Worm (Caenorhabditis elegans) whole organism, young adult: ENCODE results near the gene R151.8.

Experiments used
- C06A6.2 ChIP-seq: fragments of 200-800 bp; sonication (Bioruptor generic); conservative IDR thresholded peaks from 2 replicates; pipeline ENCODE4 v1.3.6; 2022; ENCODE audit warnings: missing genetic modification characterization, missing compliant biosample characterization
- C17E4.6 ChIP-seq: fragments of 200-800 bp; sonication (Bioruptor generic); IDR thresholded peaks from 2 replicates; pipeline ENCODE4 v1.3.6; 2022; ENCODE audit warnings: missing genetic modification reagents, missing genetic modification characterization, missing compliant biosample characterization
- F22D6.2 ChIP-seq: sonication (generic microtip); optimal IDR thresholded peaks from 2 replicates; lab custom pipeline; 2016; ENCODE audit warnings: mild to moderate bottlenecking, missing genetic modification characterization, missing compliant biosample characterization
- F23B12.7 ChIP-seq: sonication (generic microtip); optimal IDR thresholded peaks from 2 replicates; lab custom pipeline; 2017; ENCODE audit warnings: missing genetic modification characterization, mild to moderate bottlenecking, missing compliant biosample characterization, antibody characterized with exemption, moderate library complexity; ENCODE audit not compliant: insufficient read depth
- F37B4.10 ChIP-seq: fragments of 200-800 bp; sonication (Bioruptor generic); IDR thresholded peaks from 2 replicates; pipeline ENCODE4 v1.3.6; 2022; ENCODE audit warnings: missing genetic modification characterization, missing compliant biosample characterization
- F39B2.1 ChIP-seq: fragments of 200-800 bp; sonication (Bioruptor generic); IDR thresholded peaks from 2 replicates; pipeline ENCODE4 v1.3.6; 2022; ENCODE audit warnings: missing genetic modification reagents, missing genetic modification characterization, missing compliant biosample characterization
- K12H6.12 ChIP-seq: fragments of 200-800 bp; sonication (Bioruptor generic); optimal IDR thresholded peaks from 2 replicates; lab custom pipeline; 2018; ENCODE audit warnings: mild to moderate bottlenecking, missing genetic modification characterization, missing compliant biosample characterization
- Y53F4B.3 ChIP-seq: fragments of 200-800 bp; sonication (Bioruptor generic); IDR thresholded peaks from 2 replicates; pipeline ENCODE4 v1.3.6; 2022; ENCODE audit warnings: missing genetic modification reagents, missing genetic modification characterization, missing compliant biosample characterization
- Y53G8AR.9 ChIP-seq: fragments of 200-800 bp; sonication (Bioruptor generic); conservative IDR thresholded peaks from 2 replicates; pipeline ENCODE4 v1.3.6; 2022; ENCODE audit warnings: missing genetic modification reagents, missing genetic modification characterization, missing compliant biosample characterization
- Y79H2A.3 ChIP-seq: fragments of 200-800 bp; sonication (Bioruptor generic); conservative IDR thresholded peaks from 2 replicates; pipeline ENCODE4 v1.3.6; 2022; ENCODE audit warnings: missing genetic modification reagents, missing genetic modification characterization, missing compliant biosample characterization
- Y95B8A.8 ChIP-seq: fragments of 200-800 bp; sonication (Bioruptor generic); IDR thresholded peaks from 2 replicates; pipeline ENCODE4 v1.3.6; 2022; ENCODE audit warnings: missing genetic modification reagents, missing genetic modification characterization, missing compliant biosample characterization
- ama-1 ChIP-seq, 3 experiments: fragments of 150-350 bp in 1 of 3; sonication (generic microtip) in 2 of 3; optimal IDR thresholded peaks; 2 replicates each; lab custom pipeline; 2014 to 2018; ENCODE audit warnings: missing biosample characterization in 2 of 3, missing genetic modification characterization in 2 of 3, missing genetic modification reagents in 2 of 3
- aptf-2 ChIP-seq: fragments of 200-800 bp; sonication (Bioruptor generic); conservative IDR thresholded peaks from 2 replicates; pipeline ENCODE4 v1.3.6; 2022; ENCODE audit warnings: missing genetic modification reagents, missing genetic modification characterization, missing compliant biosample characterization
- athp-1 ChIP-seq: sonication (generic microtip); optimal IDR thresholded peaks from 2 replicates; lab custom pipeline; 2017; ENCODE audit warnings: mild to moderate bottlenecking, missing genetic modification characterization, missing compliant biosample characterization
- attf-3 ChIP-seq: fragments of 200-800 bp; sonication (Bioruptor generic); conservative IDR thresholded peaks from 2 replicates; pipeline ENCODE4 v1.3.6; 2022; ENCODE audit warnings: missing genetic modification reagents, missing genetic modification characterization, missing compliant biosample characterization
- ccch-3 ChIP-seq: fragments of 200-800 bp; sonication (Bioruptor generic); optimal IDR thresholded peaks from 2 replicates; lab custom pipeline; 2018; ENCODE audit warnings: mild to moderate bottlenecking, missing genetic modification characterization, missing compliant biosample characterization
- ceh-79 ChIP-seq: sonication (generic microtip); optimal IDR thresholded peaks from 2 replicates; lab custom pipeline; 2017; ENCODE audit warnings: mild to moderate bottlenecking, missing genetic modification characterization, missing compliant biosample characterization
- chd-7 ChIP-seq: sonication (generic microtip); optimal IDR thresholded peaks from 2 replicates; lab custom pipeline; 2016; ENCODE audit warnings: mild to moderate bottlenecking, missing genetic modification characterization, moderate library complexity, missing compliant biosample characterization
- die-1 ChIP-seq: sonication (generic microtip); optimal IDR thresholded peaks from 2 replicates; lab custom pipeline; 2016; ENCODE audit warnings: missing genotype, mild to moderate bottlenecking, missing genetic modification characterization, missing compliant biosample characterization
- dox-1 ChIP-seq: fragments of 200-800 bp; sonication (Bioruptor generic); IDR thresholded peaks from 2 replicates; pipeline ENCODE4 v1.3.6; 2022; ENCODE audit warnings: missing genetic modification reagents, missing genetic modification characterization, missing compliant biosample characterization
- efl-1 ChIP-seq: fragments of 150-350 bp; optimal IDR thresholded peaks from 2 replicates; lab custom pipeline; 2014; ENCODE audit warnings: missing biosample characterization, missing genetic modification reagents, missing genetic modification characterization
- ets-4 ChIP-seq: fragments of 200-800 bp; sonication (Bioruptor generic); optimal IDR thresholded peaks from 2 replicates; lab custom pipeline; 2018; ENCODE audit warnings: mild to moderate bottlenecking, missing genetic modification characterization, missing compliant biosample characterization
- fkh-3 ChIP-seq: sonication (generic microtip); optimal IDR thresholded peaks from 2 replicates; lab custom pipeline; 2016; ENCODE audit warnings: mild to moderate bottlenecking, missing genetic modification characterization, missing compliant biosample characterization
- let-526 ChIP-seq: fragments of 200-800 bp; sonication (Bioruptor generic); IDR thresholded peaks from 2 replicates; pipeline ENCODE4 v1.3.6; 2022; ENCODE audit warnings: missing genetic modification reagents, missing genetic modification characterization, missing compliant biosample characterization
- lsy-27 ChIP-seq: sonication (generic microtip); optimal IDR thresholded peaks from 2 replicates; lab custom pipeline; 2017; ENCODE audit warnings: missing genetic modification characterization, mild to moderate bottlenecking, missing compliant biosample characterization, antibody characterized with exemption, missing genotype, borderline replicate concordance; ENCODE audit not compliant: insufficient read depth
- mel-28 ChIP-seq: sonication (generic microtip); optimal IDR thresholded peaks from 2 replicates; lab custom pipeline; 2016; ENCODE audit warnings: borderline replicate concordance, mild to moderate bottlenecking, missing genetic modification characterization, missing compliant biosample characterization
- mes-4 ChIP-seq: sonication (generic microtip); optimal IDR thresholded peaks from 2 replicates; lab custom pipeline; 2016; ENCODE audit warnings: missing genotype, missing genetic modification characterization, missing compliant biosample characterization
- nfya-2 ChIP-seq: fragments of 200-800 bp; sonication (Bioruptor generic); IDR thresholded peaks from 2 replicates; pipeline ENCODE4 v1.3.6; 2022; ENCODE audit warnings: missing genetic modification reagents, missing genetic modification characterization, missing compliant biosample characterization
- nfyb-1 ChIP-seq: fragments of 200-800 bp; sonication (Bioruptor generic); IDR thresholded peaks from 2 replicates; pipeline ENCODE4 v1.3.6; 2022; ENCODE audit warnings: missing genetic modification reagents, missing genetic modification characterization, missing compliant biosample characterization
- nhr-179 ChIP-seq: sonication (generic microtip); optimal IDR thresholded peaks from 2 replicates; lab custom pipeline; 2016; ENCODE audit warnings: mild to moderate bottlenecking, missing genetic modification characterization, missing compliant biosample characterization
- nhr-27 ChIP-seq: fragments of 200-800 bp; sonication (Bioruptor generic); optimal IDR thresholded peaks from 2 replicates; lab custom pipeline; 2018; ENCODE audit warnings: mild to moderate bottlenecking, missing genetic modification characterization, moderate library complexity, missing compliant biosample characterization
- rec-8 ChIP-seq, 2 experiments: sonication (generic microtip); optimal IDR thresholded peaks; 2 replicates each; lab custom pipeline; 2016; ENCODE audit warnings: mild to moderate bottlenecking in 2 of 2, missing genetic modification characterization in 2 of 2, missing genetic modification reagents in 2 of 2, missing genotype in 2 of 2, missing biosample characterization in 1 of 2, missing compliant biosample characterization in 1 of 2, moderate library complexity in 1 of 2
- snpc-3.4 ChIP-seq: sonication (generic microtip); optimal IDR thresholded peaks from 2 replicates; lab custom pipeline; 2017; ENCODE audit warnings: missing genetic modification characterization, mild to moderate bottlenecking, missing compliant biosample characterization, antibody characterized with exemption, moderate library complexity, missing genotype, missing genetic modification reagents
- snpc-4 ChIP-seq, 5 experiments: fragments of 150-350 bp in 1 of 5; sonication (generic microtip) in 4 of 5; optimal IDR thresholded peaks; 2 replicates each; lab custom pipeline; 2014 to 2018; ENCODE audit warnings: missing genetic modification characterization in 5 of 5, missing biosample characterization in 3 of 5, antibody characterized with exemption in 2 of 5, mild to moderate bottlenecking in 2 of 5, missing compliant biosample characterization in 2 of 5, missing genotype in 2 of 5, moderate library complexity in 2 of 5, missing genetic modification reagents in 1 of 5
- somi-1 ChIP-seq: fragments of 200-800 bp; sonication (Bioruptor generic); optimal IDR thresholded peaks from 2 replicates; lab custom pipeline; 2018; ENCODE audit warnings: mild to moderate bottlenecking, missing genetic modification characterization, missing compliant biosample characterization
- tbp1 ChIP-seq: fragments of 200-800 bp; sonication (Bioruptor generic); optimal IDR thresholded peaks from 2 replicates; lab custom pipeline; 2018; ENCODE audit warnings: mild to moderate bottlenecking, missing genetic modification characterization, missing compliant biosample characterization
- tbx-9 ChIP-seq: sonication (generic microtip); optimal IDR thresholded peaks from 2 replicates; lab custom pipeline; 2016; ENCODE audit warnings: borderline replicate concordance, missing genetic modification characterization, inconsistent platforms, missing compliant biosample characterization
- tlf-1 ChIP-seq: fragments of 200-800 bp; sonication (Bioruptor generic); optimal IDR thresholded peaks from 2 replicates; lab custom pipeline; 2018; ENCODE audit warnings: mild to moderate bottlenecking, missing genetic modification characterization, missing compliant biosample characterization
- unc-130 ChIP-seq: sonication (generic microtip); optimal IDR thresholded peaks from 2 replicates; lab custom pipeline; 2016; ENCODE audit warnings: missing genetic modification reagents, missing genetic modification characterization, missing compliant biosample characterization
- unc-62 ChIP-seq: fragments of 150-350 bp; optimal IDR thresholded peaks from 2 replicates; lab custom pipeline; 2014; ENCODE audit warnings: missing biosample characterization, missing genetic modification reagents, missing genetic modification characterization
- xnd-1 ChIP-seq: sonication (generic microtip); optimal IDR thresholded peaks from 2 replicates; lab custom pipeline; 2016; ENCODE audit warnings: missing genotype, missing genetic modification reagents, missing genetic modification characterization, missing compliant biosample characterization
- zfh-2 ChIP-seq: fragments of 200-800 bp; sonication (Bioruptor generic); conservative IDR thresholded peaks from 2 replicates; pipeline ENCODE4 v1.3.6; 2022; ENCODE audit warnings: missing genetic modification reagents, missing genetic modification characterization, missing compliant biosample characterization
- ztf-18 ChIP-seq: sonication (generic microtip); optimal IDR thresholded peaks from 2 replicates; lab custom pipeline; 2016; ENCODE audit warnings: missing genotype, mild to moderate bottlenecking, missing genetic modification characterization, missing compliant biosample characterization
- ztf-3 ChIP-seq: fragments of 200-800 bp; sonication (Bioruptor generic); optimal IDR thresholded peaks from 2 replicates; lab custom pipeline; 2018; ENCODE audit warnings: mild to moderate bottlenecking, missing genetic modification characterization, missing compliant biosample characterization

R151.8 gene

ce11 chrIII:7189581-7190128 lies 39.9 kb downstream of the R151.8 start, which contains the start of gene rps-21 (continued):
- TF ChIP-seq rec-8 (tag; optimal IDR thresholded peaks at IDR 0.05; lab: Kevin White, UChicago) (no peak), dox-1 (GFP tag; lab: Robert Waterston, UW) (peak; percentile 49; the same call in 1 of the 2 replicates), nfya-2 (GFP tag; lab: Robert Waterston, UW) (no peak), snpc-3.4 (tag; lab: Kevin White, UChicago) (peak; percentile 47), somi-1 (no peak), ama-1 (optimal IDR thresholded peaks at IDR 0.05; lab: Kevin White, UChicago) (no peak), ama-1 (GFP tag; optimal IDR thresholded peaks at IDR 0.05; lab: Kevin White, UChicago) (no peak), nhr-179 (tag; lab: Kevin White, UChicago) (no peak), ccch-3 (no peak), tlf-1 (GFP tag; lab: Kevin White, UChicago) (no peak), nhr-27 (no peak), chd-7 (tag; lab: Kevin White, UChicago) (no peak), K12H6.12 (tag; lab: Kevin White, UChicago) (peak; percentile 21), unc-62 (GFP tag; lab: Kevin White, UChicago) (no peak), die-1 (tag; lab: Kevin White, UChicago) (no peak), tbp1 (GFP tag; lab: Kevin White, UChicago) (peak; percentile 47)

ce11 chrIII:7188300-7189052 lies 41.1 kb downstream of the R151.8 start, which contains the start of the genes F37C12.21 and F37C12.10:
F37C12.21 (plus strand) TSS chrIII:7188357.
F37C12.10 (minus strand) TSS chrIII:7188384.
- no peak for TF ChIP-seq ceh-79 (tag; lab: Kevin White, UChicago)
- TF ChIP-seq ztf-3 (GFP tag; lab: Kevin White, UChicago), result no peak
- 0 out of 2 replicates have a peak, but pooled peaks have one; percentile 8 for TF ChIP-seq nfyb-1 (GFP tag; lab: Robert Waterston, UW)
- TF ChIP-seq Y53F4B.3 (GFP tag; lab: Robert Waterston, UW), result no peak
- no peak for TF ChIP-seq F39B2.1
- no peak for TF ChIP-seq ets-4
- no peak for TF ChIP-seq snpc-4 (GFP tag; optimal IDR thresholded peaks at IDR 0.05; lab: Kevin White, UChicago)
- TF ChIP-seq snpc-4 (tag; optimal IDR thresholded peaks at IDR 0.05; lab: Kevin White, UChicago), result no peak
- no peak for TF ChIP-seq F37B4.10 (GFP tag; lab: Robert Waterston, UW)
- TF ChIP-seq lsy-27, result no peak
- no peak for TF ChIP-seq Y95B8A.8 (GFP tag; lab: Robert Waterston, UW)
- TF ChIP-seq F23B12.7 (tag; lab: Kevin White, UChicago), result no peak
- no peak for TF ChIP-seq zfh-2 (GFP tag; lab: Robert Waterston, UW)
- no peak for TF ChIP-seq fkh-3
- TF ChIP-seq attf-3 (GFP tag; lab: Robert Waterston, UW), result no peak
- no peak for TF ChIP-seq K12H6.12 (tag; lab: Kevin White, UChicago)
- TF ChIP-seq Y79H2A.3 (GFP tag; lab: Robert Waterston, UW), result no peak
- no peak for TF ChIP-seq ztf-18 (tag; lab: Kevin White, UChicago)
- TF ChIP-seq C17E4.6, result no peak
- TF ChIP-seq athp-1, result no peak
- no peak for TF ChIP-seq F22D6.2 (tag; lab: Kevin White, UChicago)
- no peak for TF ChIP-seq tlf-1 (GFP tag; lab: Kevin White, UChicago)
- TF ChIP-seq efl-1, result no peak
- TF ChIP-seq xnd-1 (tag; lab: Kevin White, UChicago), result no peak
- no peak for TF ChIP-seq aptf-2 (GFP tag; lab: Robert Waterston, UW)
- no peak for TF ChIP-seq tbx-9 (tag; lab: Kevin White, UChicago)
- TF ChIP-seq ama-1 (optimal IDR thresholded peaks at IDR 0.05; lab: Kevin White, UChicago), result no peak
- TF ChIP-seq ama-1 (GFP tag; optimal IDR thresholded peaks at IDR 0.05; lab: Kevin White, UChicago), result peak in 1 of 2 experiments; percentile 25
- no peak for TF ChIP-seq Y53G8AR.9 (GFP tag; lab: Robert Waterston, UW)
- TF ChIP-seq mes-4 (tag; lab: Kevin White, UChicago), result no peak
- no peak for TF ChIP-seq mel-28 (tag; lab: Kevin White, UChicago)
- TF ChIP-seq unc-130 (GFP tag; lab: Kevin White, UChicago), result no peak
- no peak for TF ChIP-seq let-526 (GFP tag; lab: Robert Waterston, UW)
- TF ChIP-seq C06A6.2 (GFP tag; lab: Robert Waterston, UW), result no peak
